Worm (Caenorhabditis elegans) whole organism, L1 larva: ENCODE results near the gene rab-37.

Source experiments
- C16A3.4 ChIP-seq: fragments of 150-350 bp; optimal IDR thresholded peaks from 2 replicates; lab custom pipeline; 2014; ENCODE audit warnings: missing biosample characterization, missing genetic modification characterization
- C34B4.2 ChIP-seq: sonication (generic microtip); optimal IDR thresholded peaks from 2 replicates; lab custom pipeline; 2017; ENCODE audit warnings: mild to moderate bottlenecking, missing genetic modification characterization, missing compliant biosample characterization
- alr-1 ChIP-seq: fragments of 200-800 bp; sonication (Bioruptor generic); optimal IDR thresholded peaks from 2 replicates; lab custom pipeline; 2018; ENCODE audit warnings: borderline replicate concordance, mild to moderate bottlenecking, missing genetic modification characterization, missing compliant biosample characterization
- ama-1 ChIP-seq: fragments of 150-350 bp; optimal IDR thresholded peaks from 2 replicates; lab custom pipeline; 2014
- ceh-8 ChIP-seq: fragments of 200-800 bp; sonication (Bioruptor generic); optimal IDR thresholded peaks from 2 replicates; lab custom pipeline; 2018; ENCODE audit warnings: mild to moderate bottlenecking, missing genetic modification characterization, moderate library complexity, missing compliant biosample characterization
- ceh-82 ChIP-seq, 3 experiments: fragments of 150-350 bp in 1 of 3; sonication (generic microtip) in 2 of 3; optimal IDR thresholded peaks; 2 replicates each; lab custom pipeline; 2014 to 2017; ENCODE audit warnings: missing biosample characterization in 3 of 3, missing genetic modification characterization in 3 of 3
- ces-1 ChIP-seq: fragments of 150-350 bp; optimal IDR thresholded peaks from 2 replicates; lab custom pipeline; 2014; ENCODE audit warnings: missing biosample characterization, missing genetic modification reagents, missing genetic modification characterization
- dpl-1 ChIP-seq, 3 experiments: fragments of 150-350 bp in 2 of 3; sonication (generic microtip) in 1 of 3; optimal IDR thresholded peaks; 2 replicates each; lab custom pipeline; 2014 to 2017; ENCODE audit warnings: missing biosample characterization in 3 of 3, missing genetic modification characterization in 3 of 3, missing genetic modification reagents in 3 of 3
- dsc-1 ChIP-seq: sonication (generic microtip); optimal IDR thresholded peaks from 2 replicates; lab custom pipeline; 2016; ENCODE audit warnings: mild to moderate bottlenecking, missing genetic modification characterization, missing compliant biosample characterization
- efl-1 ChIP-seq, 4 experiments: fragments of 150-350 bp; optimal IDR thresholded peaks in 3 of 4; peaks in 1 of 4; 1 replicate in 1 of 4; 2 replicates in 3 of 4; lab custom pipeline; 2014; ENCODE audit warnings: missing biosample characterization in 2 of 4, missing genetic modification characterization in 2 of 4, missing genetic modification reagents in 2 of 4
- efl-3 ChIP-seq: fragments of 200-800 bp; sonication (Bioruptor generic); optimal IDR thresholded peaks from 2 replicates; lab custom pipeline; 2018; ENCODE audit warnings: mild to moderate bottlenecking, missing genetic modification characterization, missing compliant biosample characterization
- egl-13 ChIP-seq: sonication (generic microtip); optimal IDR thresholded peaks from 2 replicates; lab custom pipeline; 2016; ENCODE audit warnings: missing genotype, missing genetic modification reagents, missing genetic modification characterization, missing compliant biosample characterization
- egl-27 ChIP-seq, 2 experiments: fragments of 150-350 bp in 1 of 2; sonication (generic microtip); optimal IDR thresholded peaks; 3 replicates each; lab custom pipeline; 2017 to 2018; ENCODE audit warnings: missing biosample characterization in 2 of 2, missing genetic modification characterization in 2 of 2, missing genetic modification reagents in 2 of 2
- elt-2 ChIP-seq: sonication (generic microtip); optimal IDR thresholded peaks from 2 replicates; lab custom pipeline; 2016; ENCODE audit warnings: missing genetic modification characterization, mild to moderate bottlenecking, inconsistent platforms, missing compliant biosample characterization, missing genetic modification reagents
- fkh-4 ChIP-seq: sonication (generic microtip); optimal IDR thresholded peaks from 2 replicates; lab custom pipeline; 2016; ENCODE audit warnings: missing compliant biosample characterization, missing genetic modification characterization, borderline replicate concordance
- fkh-8 ChIP-seq: sonication (generic microtip); optimal IDR thresholded peaks from 2 replicates; lab custom pipeline; 2016; ENCODE audit warnings: mild to moderate bottlenecking, missing genetic modification characterization, missing compliant biosample characterization
- fos-1 ChIP-seq: fragments of 150-350 bp; optimal IDR thresholded peaks from 2 replicates; lab custom pipeline; 2014; ENCODE audit warnings: missing biosample characterization, missing genetic modification characterization
- hlh-17 ChIP-seq: fragments of 200-800 bp; sonication (Bioruptor generic); optimal IDR thresholded peaks from 2 replicates; lab custom pipeline; 2018; ENCODE audit warnings: missing genetic modification characterization, mild to moderate bottlenecking, missing compliant biosample characterization, moderate library complexity, borderline replicate concordance
- hlh-4 ChIP-seq: sonication (generic microtip); optimal IDR thresholded peaks from 2 replicates; lab custom pipeline; 2016; ENCODE audit warnings: mild to moderate bottlenecking, missing genetic modification characterization, missing compliant biosample characterization
- hpl-2 ChIP-seq: fragments of 150-350 bp; optimal IDR thresholded peaks from 2 replicates; lab custom pipeline; 2014; ENCODE audit warnings: missing biosample characterization, missing genetic modification reagents, missing genetic modification characterization
- irx-1 ChIP-seq: sonication (generic microtip); optimal IDR thresholded peaks from 2 replicates; lab custom pipeline; 2016; ENCODE audit warnings: missing genetic modification characterization, missing compliant biosample characterization
- isw-1 ChIP-seq: fragments of 200-800 bp; sonication (Bioruptor generic); IDR thresholded peaks from 2 replicates; pipeline ENCODE4 v1.3.6; 2022; ENCODE audit warnings: missing genetic modification characterization, missing compliant biosample characterization
- lin-13 ChIP-seq: fragments of 150-350 bp; optimal IDR thresholded peaks from 2 replicates; lab custom pipeline; 2014; ENCODE audit warnings: missing biosample characterization, missing genetic modification reagents, missing genetic modification characterization
- lin-15B ChIP-seq: fragments of 150-350 bp; sonication (generic microtip); optimal IDR thresholded peaks from 3 replicates; lab custom pipeline; 2014; ENCODE audit warnings: missing biosample characterization, missing genetic modification characterization
- lin-35 ChIP-seq, 2 experiments: fragments of 150-350 bp; optimal IDR thresholded peaks; 2 replicates each; lab custom pipeline; 2014; ENCODE audit warnings: missing biosample characterization in 2 of 2, missing genetic modification characterization in 2 of 2, missing genetic modification reagents in 2 of 2
- lin-39 ChIP-seq: fragments of 150-350 bp; optimal IDR thresholded peaks from 2 replicates; lab custom pipeline; 2014; ENCODE audit warnings: missing biosample characterization, missing genetic modification reagents, missing genetic modification characterization
- lsy-2 ChIP-seq, 2 experiments: fragments of 150-350 bp; optimal IDR thresholded peaks; 2 replicates each; lab custom pipeline; 2014; ENCODE audit warnings: missing biosample characterization in 2 of 2, missing genetic modification characterization in 2 of 2
- mdl-1 ChIP-seq, 2 experiments: fragments of 150-350 bp; optimal IDR thresholded peaks; 2 replicates each; lab custom pipeline; 2014 to 2017; ENCODE audit warnings: missing biosample characterization in 2 of 2, missing genetic modification characterization in 2 of 2, inconsistent platforms in 1 of 2
- mef-2 ChIP-seq: fragments of 150-350 bp; optimal IDR thresholded peaks from 2 replicates; lab custom pipeline; 2014; ENCODE audit warnings: missing biosample characterization, missing genetic modification characterization
- mep-1 ChIP-seq: fragments of 150-350 bp; optimal IDR thresholded peaks from 2 replicates; lab custom pipeline; 2014; ENCODE audit warnings: missing biosample characterization, missing genetic modification characterization
- nhr-11 ChIP-seq: fragments of 150-350 bp; optimal IDR thresholded peaks from 2 replicates; lab custom pipeline; 2014; ENCODE audit warnings: missing biosample characterization, missing genetic modification characterization
- nhr-12 ChIP-seq: sonication (generic microtip); optimal IDR thresholded peaks from 2 replicates; lab custom pipeline; 2017; ENCODE audit warnings: missing biosample characterization, missing genetic modification characterization
- nhr-28 ChIP-seq: fragments of 150-350 bp; optimal IDR thresholded peaks from 2 replicates; lab custom pipeline; 2014; ENCODE audit warnings: missing biosample characterization, missing genetic modification characterization
- nhr-47 ChIP-seq: sonication (generic microtip); optimal IDR thresholded peaks from 2 replicates; lab custom pipeline; 2016; ENCODE audit warnings: mild to moderate bottlenecking, missing genetic modification characterization, moderate library complexity, missing compliant biosample characterization
- nhr-71 ChIP-seq: sonication (generic microtip); optimal IDR thresholded peaks from 2 replicates; lab custom pipeline; 2016; ENCODE audit warnings: mild to moderate bottlenecking, missing genetic modification characterization, moderate library complexity, missing compliant biosample characterization
- nhr-76 ChIP-seq: sonication (generic microtip); optimal IDR thresholded peaks from 2 replicates; lab custom pipeline; 2017; ENCODE audit warnings: missing biosample characterization, missing genetic modification characterization
- nhr-84 ChIP-seq: sonication (generic microtip); optimal IDR thresholded peaks from 2 replicates; lab custom pipeline; 2017; ENCODE audit warnings: missing biosample characterization, missing genetic modification characterization
- nhr-85 ChIP-seq: sonication (generic microtip); peaks from one replicate; lab custom pipeline; 2016; ENCODE audit warnings: missing genetic modification characterization, inconsistent platforms, missing compliant biosample characterization
- nhr-90 ChIP-seq: sonication (generic microtip); optimal IDR thresholded peaks from 2 replicates; lab custom pipeline; 2016; ENCODE audit warnings: mild to moderate bottlenecking, missing genetic modification characterization, missing compliant biosample characterization; ENCODE audit not compliant: poor library complexity
- pax-3 ChIP-seq: fragments of 200-800 bp; sonication (Bioruptor generic); optimal IDR thresholded peaks from 2 replicates; lab custom pipeline; 2018; ENCODE audit warnings: mild to moderate bottlenecking, missing genetic modification characterization, moderate library complexity, missing compliant biosample characterization
- snu-23 ChIP-seq: sonication (generic microtip); optimal IDR thresholded peaks from 2 replicates; lab custom pipeline; 2016; ENCODE audit warnings: missing genetic modification characterization, missing compliant biosample characterization
- sox-4 ChIP-seq: sonication (generic microtip); optimal IDR thresholded peaks from 2 replicates; lab custom pipeline; 2016; ENCODE audit warnings: missing genetic modification characterization, missing compliant biosample characterization
- tbx-2 ChIP-seq: sonication (generic microtip); optimal IDR thresholded peaks from 2 replicates; lab custom pipeline; 2016; ENCODE audit warnings: missing genetic modification characterization, missing compliant biosample characterization
- tlp-1 ChIP-seq: fragments of 150-350 bp; optimal IDR thresholded peaks from 2 replicates; lab custom pipeline; 2014; ENCODE audit warnings: missing biosample characterization, missing genetic modification characterization
- unc-130 ChIP-seq: fragments of 150-350 bp; optimal IDR thresholded peaks from 2 replicates; lab custom pipeline; 2017; ENCODE audit warnings: missing biosample characterization, missing genetic modification characterization, inconsistent platforms
- unc-30 ChIP-seq: sonication (generic microtip); optimal IDR thresholded peaks from 2 replicates; lab custom pipeline; 2017; ENCODE audit warnings: missing biosample characterization, missing genetic modification characterization
- unc-62 ChIP-seq: fragments of 150-350 bp; optimal IDR thresholded peaks from 2 replicates; lab custom pipeline; 2014; ENCODE audit warnings: missing biosample characterization, missing genetic modification reagents, missing genetic modification characterization
- unc-86 ChIP-seq: sonication (generic microtip); optimal IDR thresholded peaks from 2 replicates; lab custom pipeline; 2016; ENCODE audit warnings: missing genetic modification characterization, missing compliant biosample characterization
- unc-98 ChIP-seq: fragments of 200-800 bp; sonication (Bioruptor generic); IDR thresholded peaks from 2 replicates; pipeline ENCODE4 v1.3.6; 2022; ENCODE audit warnings: missing genetic modification characterization, missing compliant biosample characterization
- xbp-1 ChIP-seq: sonication (generic microtip); optimal IDR thresholded peaks from 2 replicates; lab custom pipeline; 2016; ENCODE audit warnings: missing genetic modification characterization, missing compliant biosample characterization
- zip-4 ChIP-seq: fragments of 200-800 bp; sonication (Bioruptor generic); optimal IDR thresholded peaks from 2 replicates; lab custom pipeline; 2018; ENCODE audit warnings: mild to moderate bottlenecking, missing genetic modification characterization, moderate library complexity, missing compliant biosample characterization
- ztf-11 ChIP-seq, 2 experiments: sonication (generic microtip); optimal IDR thresholded peaks; 2 replicates each; lab custom pipeline; 2016 to 2017; ENCODE audit warnings: missing genetic modification characterization in 2 of 2, missing biosample characterization in 1 of 2, missing compliant biosample characterization in 1 of 2

Gene rab-37

ce11 chrX:4244489-4245123, 9.0 kb upstream of the rab-37 start (continued):
- TF ChIP-seq alr-1 (no peak), egl-27 (tag; optimal IDR thresholded peaks at IDR 0.05; lab: Kevin White, UChicago) (no peak), ceh-82 (tag; optimal IDR thresholded peaks at IDR 0.05; lab: Kevin White, UChicago) (no peak), hpl-2 (no peak), nhr-28 (tag; lab: Kevin White, UChicago) (no peak), C16A3.4 (no peak), unc-86 (tag; lab: Kevin White, UChicago) (no peak), tbx-2 (tag; lab: Kevin White, UChicago) (no peak), unc-98 (GFP tag; lab: Robert Waterston, UW) (no peak), isw-1 (GFP tag; lab: Robert Waterston, UW) (no peak), tlp-1 (tag; lab: Kevin White, UChicago) (no peak), lin-39 (tag; lab: Kevin White, UChicago) (no peak), unc-30 (tag; lab: Kevin White, UChicago) (no peak), zip-4 (GFP tag; lab: Kevin White, UChicago) (no peak), C34B4.2 (tag; lab: Kevin White, UChicago) (no peak), egl-13 (tag; lab: Kevin White, UChicago) (no peak), irx-1 (tag; lab: Kevin White, UChicago) (no peak), nhr-12 (no peak), snu-23 (GFP tag; lab: Kevin White, UChicago) (peak; percentile 10), ama-1 (lab: Kevin White, UChicago) (no peak), ces-1 (no peak), nhr-84 (tag; lab: Kevin White, UChicago) (no peak), lin-13 (GFP tag; lab: Kevin White, UChicago) (no peak), hlh-17 (GFP tag; lab: Kevin White, UChicago) (no peak), xbp-1 (tag; lab: Kevin White, UChicago) (no peak), lsy-2 (tag; optimal IDR thresholded peaks at IDR 0.05; lab: Kevin White, UChicago) (peak in 1 of 2 experiments; percentile 32), ceh-8 (GFP tag; lab: Kevin White, UChicago) (no peak), ztf-11 (tag; optimal IDR thresholded peaks at IDR 0.05; lab: Kevin White, UChicago) (no peak), unc-130 (tag; lab: Kevin White, UChicago) (no peak), nhr-11 (tag; lab: Kevin White, UChicago) (no peak), sox-4 (tag; lab: Kevin White, UChicago) (no peak), fos-1 (tag; lab: Kevin White, UChicago) (no peak), unc-62 (GFP tag; lab: Kevin White, UChicago) (no peak), hlh-4 (tag; lab: Kevin White, UChicago) (no peak), nhr-76 (tag; lab: Kevin White, UChicago) (no peak), dpl-1 (GFP tag; optimal IDR thresholded peaks at IDR 0.05; lab: Kevin White, UChicago) (no peak), mdl-1 (tag; optimal IDR thresholded peaks at IDR 0.05; lab: Kevin White, UChicago) (peak in 1 of 2 experiments; percentile 83), dsc-1 (tag; lab: Kevin White, UChicago) (no peak), nhr-90 (peak; percentile 35), pax-3 (no peak), efl-1 (optimal IDR thresholded peaks at IDR 0.05; lab: Kevin White, UChicago) (no peak), efl-1 (GFP tag; optimal IDR thresholded peaks at IDR 0.05 in 1 of 2; lab: Kevin White, UChicago) (no peak), mef-2 (tag; lab: Kevin White, UChicago) (no peak), nhr-47 (tag; lab: Kevin White, UChicago) (no peak), nhr-71 (tag; lab: Kevin White, UChicago) (peak; percentile 49), fkh-8 (no peak), nhr-85 (tag; lab: Kevin White, UChicago) (peak; percentile 82), lin-35 (GFP tag; optimal IDR thresholded peaks at IDR 0.05; lab: Kevin White, UChicago) (peak in 1 of 2 experiments; percentile 56), mep-1 (tag; lab: Kevin White, UChicago) (no peak), efl-3 (GFP tag; lab: Kevin White, UChicago) (no peak), lin-15B (tag; lab: Kevin White, UChicago) (no peak), elt-2 (tag; lab: Kevin White, UChicago) (peak; percentile 61), fkh-4 (tag; lab: Kevin White, UChicago) (no peak)
